In genomic region chr2L:7515396-7515795, dm6 we compare ENCODE assay signal across 1 fruit fly cellular context.
A peak's percentile ranks its signal among the peaks of the same experiment; 100 is the strongest.
TF ChIP-seq lines count a peak whose summit lies in the region.

No protein-coding gene starts in this region.

TF ChIP-seq in whole organism, embryonic, 481 proteins besides CTCF, POLR2A, EP300 and RAD21 (continued from another document):
- TF ChIP-seq sob (GFP tag; IDR thresholded peaks at IDR 0.05; lab: Robert Waterston, UW) = 0 out of 2 replicates have a peak, but pooled peaks have one; percentile 40
- TF ChIP-seq ems (GFP tag; optimal IDR thresholded peaks at IDR 0.05; lab: Kevin White, UChicago) = peak; percentile 9
- peak; percentile 28; the same call in 1 of the 2 replicates for TF ChIP-seq stc (GFP tag; IDR thresholded peaks at IDR 0.05; lab: Robert Waterston, UW)
- peak; percentile 26 for TF ChIP-seq gem (tag; optimal IDR thresholded peaks at IDR 0.05; lab: Kevin White, UChicago)
- no peak for TF ChIP-seq Chrac-16 (GFP tag; optimal IDR thresholded peaks at IDR 0.05; lab: Kevin White, UChicago)
- TF ChIP-seq sima (GFP tag; optimal IDR thresholded peaks at IDR 0.05; lab: Kevin White, UChicago) = no peak
- TF ChIP-seq unpg (GFP tag; optimal IDR thresholded peaks at IDR 0.05; lab: Kevin White, UChicago) = peak; percentile 52
- TF ChIP-seq CG7556 (GFP tag; optimal IDR thresholded peaks at IDR 0.05; lab: Kevin White, UChicago) = peak; percentile 13
- TF ChIP-seq klu (GFP tag; IDR thresholded peaks at IDR 0.05; lab: Robert Waterston, UW) = no peak
- TF ChIP-seq lola (GFP tag; optimal IDR thresholded peaks at IDR 0.05; lab: Kevin White, UChicago) = peak in 1 of 3 experiments; percentile 40
- TF ChIP-seq Vsx1 (GFP tag; optimal IDR thresholded peaks at IDR 0.05; lab: Kevin White, UChicago) = no peak
- peak; percentile 58 for TF ChIP-seq Ptx1 (GFP tag; IDR thresholded peaks at IDR 0.05; lab: Robert Waterston, UW)
- TF ChIP-seq CG11695 (GFP tag; IDR thresholded peaks at IDR 0.05; lab: Robert Waterston, UW) = 0 out of 3 replicates have a peak, but pooled peaks have one; percentile 45
- no peak for TF ChIP-seq CG13424 (tag; optimal IDR thresholded peaks at IDR 0.05; lab: Kevin White, UChicago)
- no peak for TF ChIP-seq Myb (GFP tag; optimal IDR thresholded peaks at IDR 0.05; lab: Kevin White, UChicago)
- TF ChIP-seq dmrt11E (tag; optimal IDR thresholded peaks at IDR 0.05; lab: Kevin White, UChicago) = peak; percentile 39
- no peak for TF ChIP-seq shn (GFP tag; optimal IDR thresholded peaks at IDR 0.05; lab: Kevin White, UChicago)
- no peak for TF ChIP-seq pan (optimal IDR thresholded peaks at IDR 0.05; lab: Kevin White, UChicago)
- TF ChIP-seq pan (GFP tag; optimal IDR thresholded peaks at IDR 0.05 in 1 of 2, IDR thresholded peaks at IDR 0.05 in 1 of 2) = no peak
- no peak for TF ChIP-seq jing (GFP tag; optimal IDR thresholded peaks at IDR 0.05; lab: Kevin White, UChicago)
- peak; percentile 49; the same call in 2 of the 3 replicates for TF ChIP-seq row (GFP tag; IDR thresholded peaks at IDR 0.05; lab: Robert Waterston, UW)
- no peak for TF ChIP-seq CG11560 (tag; IDR thresholded peaks at IDR 0.05; lab: Robert Waterston, UW)
- no peak for TF ChIP-seq Oaz (GFP tag; IDR thresholded peaks at IDR 0.05; lab: Robert Waterston, UW)
- TF ChIP-seq Aef1 (GFP tag; IDR thresholded peaks at IDR 0.05; lab: Robert Waterston, UW) = 0 out of 3 replicates have a peak, but pooled peaks have one; percentile 15
- peak; percentile 22 for TF ChIP-seq CG10267 (tag; optimal IDR thresholded peaks at IDR 0.05; lab: Kevin White, UChicago)
- no peak for TF ChIP-seq CG9609 (GFP tag; optimal IDR thresholded peaks at IDR 0.05; lab: Kevin White, UChicago)
- TF ChIP-seq dysf (GFP tag; IDR thresholded peaks at IDR 0.05; lab: Robert Waterston, UW) = 0 out of 3 replicates have a peak, but pooled peaks have one; percentile 51
- peak; percentile 11 for TF ChIP-seq dmrt99B (tag; optimal IDR thresholded peaks at IDR 0.05; lab: Kevin White, UChicago)
- TF ChIP-seq slbo (GFP tag; IDR thresholded peaks at IDR 0.05; lab: Robert Waterston, UW) = peak; percentile 33
- peak; percentile 23; the same call in 1 of the 2 replicates for TF ChIP-seq Rfx (GFP tag; IDR thresholded peaks at IDR 0.05; lab: Robert Waterston, UW)
- peak; percentile 55 for TF ChIP-seq Drgx (GFP tag; IDR thresholded peaks at IDR 0.05; lab: Robert Waterston, UW)
- peak; percentile 18 for TF ChIP-seq nmo (GFP tag; optimal IDR thresholded peaks at IDR 0.05; lab: Kevin White, UChicago)
- TF ChIP-seq CG10431 (GFP tag; optimal IDR thresholded peaks at IDR 0.05; lab: Kevin White, UChicago) = no peak
- peak; percentile 89 for TF ChIP-seq sens (GFP tag; lab: Kevin White, UChicago)
- no peak for TF ChIP-seq mam (GFP tag; optimal IDR thresholded peaks at IDR 0.05; lab: Kevin White, UChicago)
- TF ChIP-seq grau (tag; optimal IDR thresholded peaks at IDR 0.05; lab: Kevin White, UChicago) = peak; percentile 36
- peak; percentile 35 for TF ChIP-seq CG2678 (tag; optimal IDR thresholded peaks at IDR 0.05; lab: Kevin White, UChicago)
- TF ChIP-seq ase (GFP tag; IDR thresholded peaks at IDR 0.05; lab: Robert Waterston, UW) = no peak
- TF ChIP-seq CG11504 (tag; optimal IDR thresholded peaks at IDR 0.05; lab: Kevin White, UChicago) = no peak
- no peak for TF ChIP-seq twi (tag; optimal IDR thresholded peaks at IDR 0.05; lab: Kevin White, UChicago)
- peak; percentile 24; the same call in 1 of the 2 replicates for TF ChIP-seq CG32532 (GFP tag; IDR thresholded peaks at IDR 0.05; lab: Robert Waterston, UW)
- no peak for TF ChIP-seq CG12236 (GFP tag; optimal IDR thresholded peaks at IDR 0.05; lab: Kevin White, UChicago)
- no peak for TF ChIP-seq CG10565 (GFP tag; optimal IDR thresholded peaks at IDR 0.05; lab: Kevin White, UChicago)
- TF ChIP-seq CG12104 (GFP tag; optimal IDR thresholded peaks at IDR 0.05; lab: Kevin White, UChicago) = no peak
- no peak for TF ChIP-seq CG34376 (GFP tag; optimal IDR thresholded peaks at IDR 0.05; lab: Kevin White, UChicago)
- no peak for TF ChIP-seq bbx (GFP tag; IDR thresholded peaks at IDR 0.05; lab: Robert Waterston, UW; ENCODE audit: partially characterized antibody)
- TF ChIP-seq C15 (GFP tag; IDR thresholded peaks at IDR 0.05; lab: Robert Waterston, UW) = no peak
- TF ChIP-seq ac (GFP tag; optimal IDR thresholded peaks at IDR 0.05; lab: Kevin White, UChicago) = no peak
- no peak for TF ChIP-seq gcm2 (GFP tag; optimal IDR thresholded peaks at IDR 0.05; lab: Kevin White, UChicago)
- no peak for TF ChIP-seq CG18764 (GFP tag; optimal IDR thresholded peaks at IDR 0.05; lab: Kevin White, UChicago)
- TF ChIP-seq CG31441 (GFP tag; IDR thresholded peaks at IDR 0.05; lab: Robert Waterston, UW) = peak; percentile 34; the same call in 1 of the 2 replicates
- TF ChIP-seq Xrp1 (GFP tag; IDR thresholded peaks at IDR 0.05; lab: Robert Waterston, UW) = peak; percentile 74
- no peak for TF ChIP-seq CG15479 (GFP tag; optimal IDR thresholded peaks at IDR 0.05; lab: Kevin White, UChicago)
- TF ChIP-seq Adf1 (GFP tag; IDR thresholded peaks at IDR 0.05; lab: Robert Waterston, UW) = no peak
- peak; percentile 74 for TF ChIP-seq Med (GFP tag; lab: Kevin White, UChicago)
- TF ChIP-seq CG14441 (GFP tag; IDR thresholded peaks at IDR 0.05; lab: Robert Waterston, UW) = 0 out of 2 replicates have a peak, but pooled peaks have one; percentile 27
- peak; percentile 38 for TF ChIP-seq Hsf (GFP tag; optimal IDR thresholded peaks at IDR 0.05; lab: Kevin White, UChicago)
- peak; percentile 28 for TF ChIP-seq slou (GFP tag; optimal IDR thresholded peaks at IDR 0.05; lab: Kevin White, UChicago)
- TF ChIP-seq CG6689 (GFP tag; IDR thresholded peaks at IDR 0.05; lab: Robert Waterston, UW) = peak; percentile 60
- TF ChIP-seq dan (GFP tag; IDR thresholded peaks at IDR 0.05; lab: Robert Waterston, UW) = no peak
- TF ChIP-seq fd3F (GFP tag; optimal IDR thresholded peaks at IDR 0.05; lab: Kevin White, UChicago) = no peak
- TF ChIP-seq phol (tag; optimal IDR thresholded peaks at IDR 0.05; lab: Kevin White, UChicago) = peak; percentile 27
- no peak for TF ChIP-seq CG12744 (GFP tag; optimal IDR thresholded peaks at IDR 0.05; lab: Kevin White, UChicago)
- TF ChIP-seq wdn (GFP tag; IDR thresholded peaks at IDR 0.05; lab: Robert Waterston, UW) = no peak
- peak; percentile 32 for TF ChIP-seq Blimp-1 (GFP tag; optimal IDR thresholded peaks at IDR 0.05; lab: Kevin White, UChicago)
- TF ChIP-seq CG18262 (tag; optimal IDR thresholded peaks at IDR 0.05; lab: Kevin White, UChicago) = peak; percentile 27
- TF ChIP-seq Sox102F (GFP tag; optimal IDR thresholded peaks at IDR 0.05; lab: Kevin White, UChicago) = peak; percentile 43
- TF ChIP-seq CG7839 (tag; optimal IDR thresholded peaks at IDR 0.05; lab: Kevin White, UChicago) = peak; percentile 30
- TF ChIP-seq prd (optimal IDR thresholded peaks at IDR 0.05; lab: Kevin White, UChicago) = no peak
- peak; percentile 73 for TF ChIP-seq prd (GFP tag; IDR thresholded peaks at IDR 0.05; lab: Robert Waterston, UW)
- TF ChIP-seq Camta (GFP tag; optimal IDR thresholded peaks at IDR 0.05; lab: Kevin White, UChicago) = peak; percentile 0
- TF ChIP-seq CG10979 (tag; optimal IDR thresholded peaks at IDR 0.05; lab: Kevin White, UChicago) = peak; percentile 46
- peak; percentile 10 to 13 for TF ChIP-seq dpn (GFP tag; optimal IDR thresholded peaks at IDR 0.05; lab: Kevin White, UChicago)
- TF ChIP-seq CG4282 (GFP tag; optimal IDR thresholded peaks at IDR 0.05; lab: Kevin White, UChicago) = no peak
- no peak for TF ChIP-seq MTF-1 (GFP tag; optimal IDR thresholded peaks at IDR 0.05; lab: Kevin White, UChicago; ENCODE audit: borderline replicate concordance)
- TF ChIP-seq Usf (GFP tag; optimal IDR thresholded peaks at IDR 0.05; lab: Kevin White, UChicago) = no peak
- peak; percentile 21 for TF ChIP-seq Ets65A (GFP tag; lab: Kevin White, UChicago)
- no peak for TF ChIP-seq Sry-β (GFP tag; optimal IDR thresholded peaks at IDR 0.05; lab: Kevin White, UChicago)
- peak; percentile 47 for TF ChIP-seq Xbp1 (GFP tag; optimal IDR thresholded peaks at IDR 0.05; lab: Kevin White, UChicago)
- peak; percentile 21 for TF ChIP-seq lab (GFP tag; optimal IDR thresholded peaks at IDR 0.05; lab: Kevin White, UChicago)
- TF ChIP-seq kah (GFP tag; optimal IDR thresholded peaks at IDR 0.05; lab: Kevin White, UChicago) = no peak
- peak in 1 of 2 experiments; percentile 45 for TF ChIP-seq Hr51 (GFP tag; optimal IDR thresholded peaks at IDR 0.05; lab: Kevin White, UChicago)
- TF ChIP-seq dm (GFP tag; optimal IDR thresholded peaks at IDR 0.05; lab: Kevin White, UChicago) = no peak
- peak; percentile 35 for TF ChIP-seq CG4424 (GFP tag; optimal IDR thresholded peaks at IDR 0.05; lab: Kevin White, UChicago)
- no peak for TF ChIP-seq CG2202 (tag; optimal IDR thresholded peaks at IDR 0.05; lab: Kevin White, UChicago)
- TF ChIP-seq Pdp1 (GFP tag; optimal IDR thresholded peaks at IDR 0.05; lab: Kevin White, UChicago) = peak; percentile 10 to 28
- TF ChIP-seq CG7357 (GFP tag; IDR thresholded peaks at IDR 0.05; lab: Robert Waterston, UW) = no peak
- no peak for TF ChIP-seq Atf3 (GFP tag; optimal IDR thresholded peaks at IDR 0.05; lab: Kevin White, UChicago)
- peak; percentile 31 for TF ChIP-seq tin (GFP tag; optimal IDR thresholded peaks at IDR 0.05; lab: Kevin White, UChicago)
- peak; percentile 35 for TF ChIP-seq CG15696 (tag; optimal IDR thresholded peaks at IDR 0.05; lab: Kevin White, UChicago)
- TF ChIP-seq zf30C (GFP tag; optimal IDR thresholded peaks at IDR 0.05; lab: Kevin White, UChicago) = peak; percentile 5
- peak; percentile 8 for TF ChIP-seq az2 (GFP tag; optimal IDR thresholded peaks at IDR 0.05; lab: Kevin White, UChicago)
- no peak for TF ChIP-seq CHES-1-like (GFP tag; optimal IDR thresholded peaks at IDR 0.05; lab: Kevin White, UChicago)
- no peak for TF ChIP-seq CG3726 (GFP tag; IDR thresholded peaks at IDR 0.05; lab: Robert Waterston, UW)
- TF ChIP-seq Ssrp (tag; optimal IDR thresholded peaks at IDR 0.05; lab: Kevin White, UChicago) = peak; percentile 15
- TF ChIP-seq CG2120 (GFP tag; optimal IDR thresholded peaks at IDR 0.05; lab: Kevin White, UChicago) = no peak
- no peak for TF ChIP-seq CG8089 (GFP tag; optimal IDR thresholded peaks at IDR 0.05; lab: Kevin White, UChicago)
- peak; percentile 49 for TF ChIP-seq zen (tag; optimal IDR thresholded peaks at IDR 0.05; lab: Kevin White, UChicago)
- peak; percentile 4 for TF ChIP-seq CG4854 (GFP tag; optimal IDR thresholded peaks at IDR 0.05; lab: Kevin White, UChicago)
- peak; percentile 45 for TF ChIP-seq CG9727 (GFP tag; optimal IDR thresholded peaks at IDR 0.05; lab: Kevin White, UChicago)
- no peak for TF ChIP-seq CG6272 (GFP tag; IDR thresholded peaks at IDR 0.05; lab: Robert Waterston, UW)
- TF ChIP-seq CG11085 (GFP tag; IDR thresholded peaks at IDR 0.05; lab: Robert Waterston, UW) = no peak
- TF ChIP-seq Bgb (GFP tag; IDR thresholded peaks at IDR 0.05; lab: Robert Waterston, UW; ENCODE audit: partially characterized antibody) = no peak
- no peak for TF ChIP-seq ken (GFP tag; IDR thresholded peaks at IDR 0.05; lab: Robert Waterston, UW)
- no peak for TF ChIP-seq CG14667 (GFP tag; IDR thresholded peaks at IDR 0.05; lab: Robert Waterston, UW)
- no peak for TF ChIP-seq Rx (GFP tag; IDR thresholded peaks at IDR 0.05; lab: Robert Waterston, UW)
- TF ChIP-seq oc (tag; optimal IDR thresholded peaks at IDR 0.05; lab: Kevin White, UChicago) = peak; percentile 96
- no peak for TF ChIP-seq CG9817 (tag; optimal IDR thresholded peaks at IDR 0.05; lab: Kevin White, UChicago)
- peak; percentile 56; the same call in 2 of the 3 replicates for TF ChIP-seq zfh1 (GFP tag; IDR thresholded peaks at IDR 0.05; lab: Robert Waterston, UW)
- no peak for TF ChIP-seq CG14860 (GFP tag; IDR thresholded peaks at IDR 0.05; lab: Robert Waterston, UW; ENCODE audit: partially characterized antibody)
- peak; percentile 57; the same call in 1 of the 3 replicates for TF ChIP-seq ci (GFP tag; IDR thresholded peaks at IDR 0.05; lab: Robert Waterston, UW)
- 0 out of 2 replicates have a peak, but pooled peaks have one; percentile 30 for TF ChIP-seq sim (GFP tag; IDR thresholded peaks at IDR 0.05; lab: Robert Waterston, UW)
- no peak for TF ChIP-seq CG11696 (GFP tag; IDR thresholded peaks at IDR 0.05; lab: Robert Waterston, UW)
- no peak for TF ChIP-seq Spps (tag; optimal IDR thresholded peaks at IDR 0.05; lab: Kevin White, UChicago)
- TF ChIP-seq CG13123 (GFP tag; optimal IDR thresholded peaks at IDR 0.05; lab: Kevin White, UChicago) = no peak
- no peak for TF ChIP-seq CG2889 (GFP tag; IDR thresholded peaks at IDR 0.05; lab: Robert Waterston, UW)
- no peak for TF ChIP-seq Optix (GFP tag; IDR thresholded peaks at IDR 0.05; lab: Robert Waterston, UW)
- TF ChIP-seq danr (GFP tag; IDR thresholded peaks at IDR 0.05; lab: Robert Waterston, UW) = no peak
- TF ChIP-seq CG9876 (GFP tag; optimal IDR thresholded peaks at IDR 0.05; lab: Kevin White, UChicago) = no peak
- TF ChIP-seq gsb-n (tag; optimal IDR thresholded peaks at IDR 0.05; lab: Kevin White, UChicago) = peak; percentile 13
- peak; percentile 9; the same call in 1 of the 2 replicates for TF ChIP-seq E2f1 (GFP tag; IDR thresholded peaks at IDR 0.05; lab: Robert Waterston, UW)
- no peak for TF ChIP-seq CG12391 (tag; optimal IDR thresholded peaks at IDR 0.05; lab: Kevin White, UChicago)
- no peak for TF ChIP-seq Poxn (GFP tag; IDR thresholded peaks at IDR 0.05; lab: Robert Waterston, UW)
- no peak for TF ChIP-seq CG30403 (GFP tag; optimal IDR thresholded peaks at IDR 0.05; lab: Kevin White, UChicago)
- TF ChIP-seq bcd (GFP tag; optimal IDR thresholded peaks at IDR 0.05; lab: Kevin White, UChicago) = peak; percentile 6
- no peak for TF ChIP-seq CG9932 (GFP tag; IDR thresholded peaks at IDR 0.05; lab: Robert Waterston, UW)
- peak; percentile 25 for TF ChIP-seq Max (GFP tag; optimal IDR thresholded peaks at IDR 0.05; lab: Kevin White, UChicago)
TF ChIP-seq in whole organism, embryonic: peak in this region for 73.
